Worm (Caenorhabditis elegans) whole organism, L4 larva: ENCODE measurements around the gene mrps-18B.

ENCODE experiments used
- F26F4.8 ChIP-seq: fragments of 200-800 bp; sonication (Bioruptor generic); conservative IDR thresholded peaks from 2 replicates; pipeline ENCODE4 v1.3.6; 2022; ENCODE audit warnings: missing genetic modification characterization, missing compliant biosample characterization
- R02D3.7 ChIP-seq: fragments of 150-350 bp; sonication (generic microtip); optimal IDR thresholded peaks from 3 replicates; lab custom pipeline; 2014; ENCODE audit warnings: missing biosample characterization, missing genetic modification characterization
- Y105C5A.15 ChIP-seq: fragments of 200-800 bp; sonication (Bioruptor generic); IDR thresholded peaks from 2 replicates; pipeline ENCODE4 v1.3.6; 2022; ENCODE audit warnings: missing genetic modification characterization, missing compliant biosample characterization
- Y48G9A.11 ChIP-seq: fragments of 200-800 bp; sonication (Bioruptor generic); IDR thresholded peaks from 2 replicates; pipeline ENCODE4 v1.3.6; 2022; ENCODE audit warnings: missing genetic modification reagents, missing genetic modification characterization, missing compliant biosample characterization
- Y5F2A.4 ChIP-seq: fragments of 200-800 bp; sonication (Bioruptor generic); optimal IDR thresholded peaks from 2 replicates; lab custom pipeline; 2018; ENCODE audit warnings: mild to moderate bottlenecking, missing genetic modification characterization, missing compliant biosample characterization
- attf-4 ChIP-seq: sonication (generic microtip); optimal IDR thresholded peaks from 3 replicates; lab custom pipeline; 2017; ENCODE audit warnings: missing biosample characterization, missing genetic modification characterization
- ceh-28 ChIP-seq: fragments of 150-350 bp; optimal IDR thresholded peaks from 2 replicates; lab custom pipeline; 2014; ENCODE audit warnings: missing biosample characterization, missing genetic modification reagents, missing genetic modification characterization
- ceh-44 ChIP-seq: fragments of 200-800 bp; sonication (Bioruptor generic); IDR thresholded peaks from 2 replicates; pipeline ENCODE4 v1.3.6; 2022; ENCODE audit warnings: missing genetic modification reagents, missing genetic modification characterization, missing compliant biosample characterization
- ceh-62 ChIP-seq: sonication (generic microtip); optimal IDR thresholded peaks from 2 replicates; lab custom pipeline; 2017; ENCODE audit warnings: missing biosample characterization, missing genetic modification characterization
- ces-1 ChIP-seq: fragments of 150-350 bp; sonication (generic microtip); optimal IDR thresholded peaks from 4 replicates; lab custom pipeline; 2014; ENCODE audit warnings: missing biosample characterization, missing genetic modification reagents, missing genetic modification characterization
- cey-2 ChIP-seq: sonication (generic microtip); optimal IDR thresholded peaks from 3 replicates; lab custom pipeline; 2017; ENCODE audit warnings: missing genetic modification characterization, mild to moderate bottlenecking, missing compliant biosample characterization, antibody characterized with exemption, borderline replicate concordance; ENCODE audit not compliant: insufficient read depth
- daf-16 ChIP-seq, 3 experiments: sonication (generic microtip); optimal IDR thresholded peaks; 2 replicates each; lab custom pipeline; 2016 to 2017; ENCODE audit warnings: missing genetic modification characterization in 3 of 3, missing genetic modification reagents in 3 of 3, mild to moderate bottlenecking in 2 of 3, missing compliant biosample characterization in 2 of 3, missing biosample characterization in 1 of 3, moderate library complexity in 1 of 3
- daf-19 ChIP-seq: fragments of 200-800 bp; sonication (Bioruptor generic); conservative IDR thresholded peaks from 2 replicates; pipeline ENCODE4 v1.3.6; 2022; ENCODE audit warnings: missing genetic modification characterization, missing compliant biosample characterization
- dmd-8 ChIP-seq: fragments of 200-800 bp; sonication (Bioruptor generic); IDR thresholded peaks from 2 replicates; pipeline ENCODE4 v1.3.6; 2022; ENCODE audit warnings: missing genetic modification characterization, missing compliant biosample characterization
- duxl-1 ChIP-seq: sonication (generic microtip); optimal IDR thresholded peaks from 2 replicates; lab custom pipeline; 2016; ENCODE audit warnings: mild to moderate bottlenecking, missing genetic modification characterization, moderate library complexity, missing compliant biosample characterization; ENCODE audit not compliant: poor library complexity
- egl-43 ChIP-seq: fragments of 200-800 bp; sonication (Bioruptor generic); IDR thresholded peaks from 2 replicates; pipeline ENCODE4 v1.3.6; 2022; ENCODE audit warnings: missing genetic modification reagents, missing genetic modification characterization, missing compliant biosample characterization
- fkh-10 ChIP-seq: fragments of 150-350 bp; optimal IDR thresholded peaks from 2 replicates; lab custom pipeline; 2014; ENCODE audit warnings: missing biosample characterization, missing genetic modification reagents, missing genetic modification characterization
- fos-1 ChIP-seq: fragments of 150-350 bp; optimal IDR thresholded peaks from 2 replicates; lab custom pipeline; 2014; ENCODE audit warnings: missing biosample characterization, missing genetic modification characterization
- gei-8 ChIP-seq: fragments of 200-800 bp; sonication (Bioruptor generic); optimal IDR thresholded peaks from 2 replicates; lab custom pipeline; 2018; ENCODE audit warnings: mild to moderate bottlenecking, missing genetic modification characterization, missing compliant biosample characterization
- hif-1 ChIP-seq, 2 experiments: sonication (generic microtip); optimal IDR thresholded peaks; 2 replicates each; lab custom pipeline; 2016 to 2017; ENCODE audit warnings: missing compliant biosample characterization in 2 of 2, missing genetic modification characterization in 2 of 2, missing genetic modification reagents in 2 of 2, missing genotype in 2 of 2, mild to moderate bottlenecking in 1 of 2
- hlh-11 ChIP-seq: fragments of 200-800 bp; sonication (Bioruptor generic); optimal IDR thresholded peaks from 2 replicates; lab custom pipeline; 2018; ENCODE audit warnings: mild to moderate bottlenecking, missing genetic modification characterization, missing compliant biosample characterization
- lin-1 ChIP-seq: fragments of 200-800 bp; sonication (Bioruptor generic); IDR thresholded peaks from 2 replicates; pipeline ENCODE4 v1.3.6; 2022; ENCODE audit warnings: missing genetic modification reagents, missing genetic modification characterization, missing compliant biosample characterization
- lin-29 ChIP-seq: fragments of 200-800 bp; sonication (Bioruptor generic); IDR thresholded peaks from 2 replicates; pipeline ENCODE4 v1.3.6; 2022; ENCODE audit warnings: missing genetic modification reagents, missing genetic modification characterization, missing compliant biosample characterization
- lin-38 ChIP-seq: fragments of 200-800 bp; sonication (Bioruptor generic); IDR thresholded peaks from 2 replicates; pipeline ENCODE4 v1.3.6; 2022; ENCODE audit warnings: missing genetic modification reagents, missing genetic modification characterization, missing compliant biosample characterization
- lir-3 ChIP-seq: sonication (generic microtip); optimal IDR thresholded peaks from 2 replicates; lab custom pipeline; 2016; ENCODE audit warnings: mild to moderate bottlenecking, missing genetic modification characterization, missing compliant biosample characterization
- madf-9 ChIP-seq: fragments of 200-800 bp; sonication (Bioruptor generic); conservative IDR thresholded peaks from 2 replicates; pipeline ENCODE4 v1.3.6; 2022; ENCODE audit warnings: missing genetic modification reagents, missing genetic modification characterization, missing compliant biosample characterization
- mdl-1 ChIP-seq, 2 experiments: fragments of 150-350 bp in 1 of 2; sonication (generic microtip) in 1 of 2; optimal IDR thresholded peaks; 2 replicates each; lab custom pipeline; 2014 to 2017; ENCODE audit warnings: missing biosample characterization in 2 of 2, missing genetic modification characterization in 2 of 2
- nhr-25 ChIP-seq: sonication (generic microtip); optimal IDR thresholded peaks from 2 replicates; lab custom pipeline; 2017; ENCODE audit warnings: missing genetic modification characterization, mild to moderate bottlenecking, missing compliant biosample characterization, antibody characterized with exemption, moderate library complexity, borderline replicate concordance; ENCODE audit not compliant: insufficient read depth
- nhr-42 ChIP-seq: fragments of 200-800 bp; sonication (Bioruptor generic); IDR thresholded peaks from 2 replicates; pipeline ENCODE4 v1.3.6; 2022; ENCODE audit warnings: missing genetic modification characterization, missing compliant biosample characterization
- nhr-48 ChIP-seq: sonication (generic microtip); optimal IDR thresholded peaks from 2 replicates; lab custom pipeline; 2016; ENCODE audit warnings: mild to moderate bottlenecking, missing genetic modification characterization, missing compliant biosample characterization
- nhr-77 ChIP-seq: fragments of 150-350 bp; optimal IDR thresholded peaks from 2 replicates; lab custom pipeline; 2014; ENCODE audit warnings: missing biosample characterization, missing genetic modification characterization
- pha-4 ChIP-seq, 2 experiments: fragments of 150-350 bp in 1 of 2; fragments of 200-800 bp in 1 of 2; sonication (Bioruptor generic) in 1 of 2; IDR thresholded peaks in 1 of 2; optimal IDR thresholded peaks in 1 of 2; 2 replicates each; pipeline versions ENCODE4 v1.3.6 to Lab custom; 2014 to 2022; ENCODE audit warnings: missing genetic modification characterization in 2 of 2, missing genetic modification reagents in 2 of 2, missing biosample characterization in 1 of 2, missing compliant biosample characterization in 1 of 2
- saeg-2 ChIP-seq: fragments of 200-800 bp; sonication (Bioruptor generic); IDR thresholded peaks from 2 replicates; pipeline ENCODE4 v1.3.6; 2022; ENCODE audit warnings: missing genetic modification reagents, missing genetic modification characterization, missing compliant biosample characterization
- snpc-1.2 ChIP-seq: fragments of 200-800 bp; sonication (Bioruptor generic); IDR thresholded peaks from 2 replicates; pipeline ENCODE4 v1.3.6; 2022; ENCODE audit warnings: missing genetic modification reagents, missing genetic modification characterization, missing compliant biosample characterization
- spr-1 ChIP-seq: sonication (generic microtip); optimal IDR thresholded peaks from 2 replicates; lab custom pipeline; 2016; ENCODE audit warnings: mild to moderate bottlenecking, missing genetic modification characterization, missing compliant biosample characterization
- tra-1 ChIP-seq: fragments of 200-800 bp; sonication (Bioruptor generic); IDR thresholded peaks from 2 replicates; pipeline ENCODE4 v1.3.6; 2022; ENCODE audit warnings: missing genetic modification reagents, missing genetic modification characterization, missing compliant biosample characterization
- unc-39 ChIP-seq: sonication (generic microtip); optimal IDR thresholded peaks from 2 replicates; lab custom pipeline; 2017; ENCODE audit warnings: missing biosample characterization, missing genetic modification characterization
- zag-1 ChIP-seq: fragments of 150-350 bp; optimal IDR thresholded peaks from 2 replicates; lab custom pipeline; 2014; ENCODE audit warnings: missing biosample characterization, missing genetic modification characterization
- zfp-2 ChIP-seq: sonication (generic microtip); optimal IDR thresholded peaks from 2 replicates; lab custom pipeline; 2016; ENCODE audit warnings: mild to moderate bottlenecking, missing genetic modification characterization, missing compliant biosample characterization
- zfp-3 ChIP-seq: fragments of 200-800 bp; sonication (Bioruptor generic); conservative IDR thresholded peaks from 2 replicates; pipeline ENCODE4 v1.3.6; 2022; ENCODE audit warnings: missing genetic modification reagents, missing genetic modification characterization, missing compliant biosample characterization
- zip-11 ChIP-seq: fragments of 200-800 bp; sonication (Bioruptor generic); IDR thresholded peaks from 2 replicates; pipeline ENCODE4 v1.3.6; 2022; ENCODE audit warnings: missing genetic modification characterization, missing compliant biosample characterization
- ztf-11 ChIP-seq: fragments of 150-350 bp; optimal IDR thresholded peaks from 2 replicates; lab custom pipeline; 2014; ENCODE audit warnings: missing biosample characterization, missing genetic modification characterization
- ztf-7 ChIP-seq: fragments of 150-350 bp; optimal IDR thresholded peaks from 2 replicates; lab custom pipeline; 2014; ENCODE audit warnings: missing biosample characterization, missing genetic modification characterization

mrps-18B gene

DNA sequence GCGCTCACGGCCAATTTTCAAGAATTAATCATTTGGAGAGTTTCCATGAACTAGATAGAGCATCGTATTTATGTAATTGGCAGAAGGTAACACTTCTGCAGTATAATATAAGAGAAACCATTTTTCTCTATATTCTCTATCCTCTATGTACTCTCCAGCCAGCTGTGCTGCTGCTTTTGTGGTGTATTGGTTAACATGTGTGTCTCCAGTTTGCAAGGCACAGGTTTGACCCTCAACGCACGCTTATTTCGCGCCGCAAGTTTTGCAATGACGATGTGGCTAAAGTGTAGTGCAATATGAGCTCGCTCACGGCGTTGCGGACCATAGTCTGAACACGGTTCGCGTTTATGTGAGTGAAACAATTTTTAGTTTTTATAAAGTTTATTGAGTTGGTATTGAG lies 21.5 kb downstream of the mrps-18B start (continued):
- TF ChIP-seq tra-1 (GFP tag; lab: Robert Waterston, UW) (peak; percentile 92), ceh-28 (tag; lab: Kevin White, UChicago) (no peak), madf-9 (GFP tag; lab: Robert Waterston, UW) (peak; percentile 72)

DNA sequence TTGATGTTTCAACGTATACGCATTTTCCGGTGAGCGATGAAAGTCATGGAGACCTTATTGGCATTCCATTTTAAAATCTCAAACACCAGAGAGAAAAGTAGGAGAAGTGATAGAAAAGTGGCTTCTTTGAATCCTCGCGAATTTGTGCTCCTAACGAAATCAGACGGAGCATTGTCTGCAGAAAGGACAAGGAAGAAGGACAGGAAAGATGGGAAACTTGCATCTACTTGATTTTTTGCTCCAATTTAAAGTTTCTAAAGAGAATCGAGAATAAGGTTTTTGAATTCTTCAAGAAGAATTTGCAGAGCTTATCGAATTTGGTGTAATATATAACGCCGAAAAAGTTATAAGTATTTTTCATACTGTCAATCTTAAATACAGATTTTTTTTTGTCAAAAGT lies 25.6 kb downstream of the mrps-18B start:
- TF ChIP-seq cey-2 (tag; lab: Kevin White, UChicago) (no peak), Y5F2A.4 (no peak), fkh-10 (GFP tag; lab: Kevin White, UChicago) (peak; percentile 56), ztf-7 (no peak), daf-16 (GFP tag; optimal IDR thresholded peaks at IDR 0.05; lab: Kevin White, UChicago) (no peak), daf-16 (tag; optimal IDR thresholded peaks at IDR 0.05; lab: Kevin White, UChicago) (no peak), ces-1 (GFP tag; lab: Kevin White, UChicago) (peak; percentile 20)

DNA sequence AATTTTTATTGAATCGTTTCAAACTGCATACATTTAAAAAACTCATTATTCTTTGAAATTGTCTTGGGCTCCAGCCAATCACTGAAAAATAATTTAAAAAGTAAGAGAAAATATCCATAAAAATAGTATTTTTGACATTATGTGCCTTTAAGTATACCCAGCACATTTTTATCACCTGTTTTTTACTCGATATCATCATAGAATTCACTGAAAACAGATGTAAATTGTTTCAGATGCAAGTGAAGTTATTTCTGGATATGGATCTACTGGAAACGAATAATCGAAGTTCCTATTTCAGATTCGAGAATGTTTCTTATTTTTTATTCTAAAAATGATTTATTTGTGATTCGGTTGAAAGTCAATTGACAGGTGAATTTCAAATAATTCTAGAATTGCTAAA lies 29.1 kb downstream of the mrps-18B start:
- TF ChIP-seq R02D3.7 (no peak), snpc-1.2 (GFP tag; lab: Robert Waterston, UW) (no peak), spr-1 (tag; lab: Kevin White, UChicago) (no peak), lin-1 (GFP tag; lab: Robert Waterston, UW) (no peak), nhr-77 (tag; lab: Kevin White, UChicago) (no peak), lin-29 (GFP tag; lab: Robert Waterston, UW) (no peak), gei-8 (GFP tag; lab: Kevin White, UChicago) (no peak), unc-39 (tag; lab: Kevin White, UChicago) (no peak), pha-4 (GFP tag; IDR thresholded peaks at IDR 0.05; lab: Robert Waterston, UW) (no peak), pha-4 (tag; optimal IDR thresholded peaks at IDR 0.05; lab: Kevin White, UChicago) (no peak), saeg-2 (GFP tag; lab: Robert Waterston, UW) (no peak), zag-1 (tag; lab: Kevin White, UChicago) (no peak), attf-4 (tag; lab: Kevin White, UChicago) (no peak), dmd-8 (GFP tag; lab: Robert Waterston, UW) (no peak), ceh-62 (no peak), madf-9 (GFP tag; lab: Robert Waterston, UW) (no peak), hif-1 (tag; optimal IDR thresholded peaks at IDR 0.05; lab: Kevin White, UChicago) (no peak), lir-3 (tag; lab: Kevin White, UChicago) (no peak), nhr-42 (GFP tag; lab: Robert Waterston, UW) (no peak), Y48G9A.11 (no peak), zfp-2 (tag; lab: Kevin White, UChicago) (no peak)

DNA sequence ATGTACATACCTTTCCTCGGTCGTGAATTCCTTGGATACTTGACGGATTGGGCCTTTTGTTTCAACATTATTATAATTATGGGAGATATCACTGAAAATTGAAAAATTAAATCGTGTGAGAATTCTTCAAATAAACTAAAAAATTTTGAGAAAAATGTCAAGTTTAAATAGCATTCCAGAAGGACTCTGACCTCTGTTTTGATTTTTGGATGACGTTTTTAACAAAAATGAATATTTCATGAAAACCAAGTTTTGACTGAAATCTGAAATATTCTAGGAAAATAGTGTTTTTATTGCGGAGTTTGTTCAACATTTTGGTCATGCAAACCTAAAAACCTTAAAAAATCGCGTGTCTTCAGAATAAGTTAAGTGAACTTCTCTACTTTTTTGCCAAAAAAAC lies 30.7 kb downstream of the mrps-18B start, which contains the start of gene glb-27:
glb-27 (minus strand) TSS at position 101 of the 400 bp plus-strand sequence.
- TF ChIP-seq zip-11 (GFP tag; lab: Robert Waterston, UW): no peak
- TF ChIP-seq ztf-11: no peak
- TF ChIP-seq fkh-10 (GFP tag; lab: Kevin White, UChicago): no peak
- no peak for TF ChIP-seq Y105C5A.15 (GFP tag; lab: Robert Waterston, UW)
- no peak for TF ChIP-seq mdl-1 (tag; optimal IDR thresholded peaks at IDR 0.05; lab: Kevin White, UChicago)
- TF ChIP-seq F26F4.8 (GFP tag; lab: Robert Waterston, UW): no peak
- no peak for TF ChIP-seq lin-38 (GFP tag; lab: Robert Waterston, UW)
- no peak for TF ChIP-seq nhr-25 (tag; lab: Kevin White, UChicago)
- no peak for TF ChIP-seq daf-19
- no peak for TF ChIP-seq zfp-3
- no peak for TF ChIP-seq ceh-44 (GFP tag; lab: Robert Waterston, UW)
- TF ChIP-seq fos-1: no peak
- no peak for TF ChIP-seq hlh-11 (tag; lab: Kevin White, UChicago)
- TF ChIP-seq egl-43 (GFP tag; lab: Robert Waterston, UW): no peak
- no peak for TF ChIP-seq nhr-48 (tag; lab: Kevin White, UChicago)
- TF ChIP-seq duxl-1 (tag; lab: Kevin White, UChicago): no peak
